Worm (Caenorhabditis elegans) whole organism, mixed stage, embryonic: ENCODE results near the gene pes-5.

Source experiments
- M03D4.4 ChIP-seq: sonication (generic microtip); optimal IDR thresholded peaks from 2 replicates; lab custom pipeline; 2017; ENCODE audit warnings: mild to moderate bottlenecking, missing genetic modification characterization, missing compliant biosample characterization
- bed-3 ChIP-seq: fragments of 200-800 bp; sonication (Bioruptor generic); optimal IDR thresholded peaks from 3 replicates; lab custom pipeline; 2018; ENCODE audit warnings: mild to moderate bottlenecking, missing genetic modification characterization, moderate library complexity, missing compliant biosample characterization
- blmp-1 ChIP-seq: fragments of 150-350 bp; optimal IDR thresholded peaks from 2 replicates; lab custom pipeline; 2014; ENCODE audit warnings: missing biosample characterization, missing genetic modification characterization
- ceh-43 ChIP-seq: fragments of 200-800 bp; sonication (Bioruptor generic); optimal IDR thresholded peaks from 2 replicates; lab custom pipeline; 2018; ENCODE audit warnings: mild to moderate bottlenecking, missing genetic modification characterization, moderate library complexity, missing compliant biosample characterization
- ces-1 ChIP-seq: fragments of 150-350 bp; optimal IDR thresholded peaks from 2 replicates; lab custom pipeline; 2014; ENCODE audit warnings: missing biosample characterization, missing genetic modification reagents, missing genetic modification characterization
- elt-1 ChIP-seq: sonication (generic microtip); optimal IDR thresholded peaks from 2 replicates; lab custom pipeline; 2017; ENCODE audit warnings: missing genetic modification characterization, mild to moderate bottlenecking, missing compliant biosample characterization, antibody characterized with exemption, moderate library complexity, borderline replicate concordance; ENCODE audit not compliant: insufficient read depth
- elt-3 ChIP-seq: fragments of 150-350 bp; optimal IDR thresholded peaks from 2 replicates; lab custom pipeline; 2014; ENCODE audit warnings: missing biosample characterization, missing genetic modification characterization
- hlh-1 ChIP-seq: fragments of 150-350 bp; optimal IDR thresholded peaks from 2 replicates; lab custom pipeline; 2014; ENCODE audit warnings: missing biosample characterization, missing genetic modification reagents, missing genetic modification characterization
- lsy-2 ChIP-seq: fragments of 150-350 bp; optimal IDR thresholded peaks from 2 replicates; lab custom pipeline; 2014; ENCODE audit warnings: missing biosample characterization, missing genetic modification characterization
- mab-5 ChIP-seq: fragments of 150-350 bp; optimal IDR thresholded peaks from 2 replicates; lab custom pipeline; 2014; ENCODE audit warnings: missing biosample characterization, missing genetic modification characterization
- mep-1 ChIP-seq: fragments of 150-350 bp; optimal IDR thresholded peaks from 2 replicates; lab custom pipeline; 2017; ENCODE audit warnings: missing biosample characterization, missing genetic modification reagents, missing genetic modification characterization, inconsistent platforms
- mls-2 ChIP-seq: sonication (generic microtip); optimal IDR thresholded peaks from 2 replicates; lab custom pipeline; 2016; ENCODE audit warnings: mild to moderate bottlenecking, missing genetic modification characterization, moderate library complexity, missing compliant biosample characterization
- nhr-2 ChIP-seq: fragments of 150-350 bp; optimal IDR thresholded peaks from 2 replicates; lab custom pipeline; 2014; ENCODE audit warnings: missing biosample characterization, missing genetic modification characterization
- nhr-76 ChIP-seq: sonication (generic microtip); optimal IDR thresholded peaks from 2 replicates; lab custom pipeline; 2017; ENCODE audit warnings: missing biosample characterization, missing genetic modification characterization
- sem-2 ChIP-seq: fragments of 200-800 bp; sonication (Bioruptor generic); optimal IDR thresholded peaks from 2 replicates; lab custom pipeline; 2018; ENCODE audit warnings: mild to moderate bottlenecking, missing genetic modification characterization, missing compliant biosample characterization
- unc-120 ChIP-seq: sonication (generic microtip); optimal IDR thresholded peaks from 2 replicates; lab custom pipeline; 2017; ENCODE audit warnings: missing genetic modification characterization, missing compliant biosample characterization; ENCODE audit not compliant: poor library complexity, severe bottlenecking
- unc-39 ChIP-seq: fragments of 150-350 bp; optimal IDR thresholded peaks from 2 replicates; lab custom pipeline; 2014; ENCODE audit warnings: missing biosample characterization, missing genetic modification characterization

Gene pes-5

DNA sequence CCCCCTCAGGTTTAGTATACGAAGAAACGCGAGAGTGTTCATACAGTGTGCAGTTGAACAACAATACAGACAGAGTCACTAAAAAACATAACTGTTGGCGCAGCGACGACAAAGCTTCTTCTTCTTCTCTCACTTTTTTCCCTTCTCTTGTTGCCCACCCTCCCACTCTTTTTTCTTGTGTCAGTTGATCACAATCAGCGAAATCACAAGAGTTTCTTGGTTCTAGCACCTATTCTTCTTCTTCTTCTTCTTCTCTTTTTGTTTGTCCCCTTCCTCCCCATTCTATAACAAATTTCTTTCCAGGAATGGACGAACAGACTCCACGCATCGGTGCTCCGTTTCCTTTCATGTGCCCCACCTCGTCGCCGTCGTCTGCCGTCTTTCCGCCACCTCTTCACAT, 39.4 kb downstream of the pes-5 start, which contains the start of gene F43G6.4:
TSS of gene F43G6.4 (plus strand) at position 301 of the 400 bp plus-strand sequence.
- no peak for TF ChIP-seq M03D4.4 (tag; lab: Kevin White, UChicago)
- no peak for TF ChIP-seq bed-3 (GFP tag; lab: Kevin White, UChicago)
- TF ChIP-seq hlh-1 (tag; lab: Kevin White, UChicago), result no peak
- no peak for TF ChIP-seq nhr-2 (tag; lab: Kevin White, UChicago)
- no peak for TF ChIP-seq unc-120 (tag; lab: Kevin White, UChicago)
- no peak for TF ChIP-seq elt-3 (tag; lab: Kevin White, UChicago)
- TF ChIP-seq lsy-2, result no peak
- TF ChIP-seq nhr-76, result no peak
- TF ChIP-seq blmp-1 (tag; lab: Kevin White, UChicago), result no peak
- no peak for TF ChIP-seq sem-2 (GFP tag; lab: Kevin White, UChicago)
- TF ChIP-seq ces-1, result no peak
- no peak for TF ChIP-seq elt-1
- no peak for TF ChIP-seq ceh-43 (GFP tag; lab: Kevin White, UChicago)
- no peak for TF ChIP-seq mep-1

DNA sequence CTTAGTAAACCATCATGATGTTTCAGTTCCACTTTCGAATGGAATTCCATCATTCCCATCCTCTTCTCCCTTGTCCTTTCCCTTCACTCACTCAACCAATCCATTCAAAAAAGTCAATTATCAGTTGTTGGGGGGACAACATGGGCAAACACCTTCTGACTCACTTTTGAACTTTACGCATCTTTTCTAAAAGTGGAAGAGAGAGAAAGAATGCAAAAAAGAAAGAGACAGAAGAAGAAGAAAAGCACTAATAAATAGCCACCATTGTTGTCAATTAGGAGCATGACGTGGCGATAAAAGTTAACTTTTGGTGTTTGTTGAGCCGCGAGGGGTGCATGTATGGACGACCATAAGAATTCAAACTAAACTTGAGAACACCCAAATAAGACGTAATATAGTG, 41.8 kb downstream of the pes-5 start:
- TF ChIP-seq mls-2 (tag; lab: Kevin White, UChicago), result no peak
- TF ChIP-seq hlh-1 (tag; lab: Kevin White, UChicago), result no peak
- TF ChIP-seq, all 35 proteins: peak for 0

DNA sequence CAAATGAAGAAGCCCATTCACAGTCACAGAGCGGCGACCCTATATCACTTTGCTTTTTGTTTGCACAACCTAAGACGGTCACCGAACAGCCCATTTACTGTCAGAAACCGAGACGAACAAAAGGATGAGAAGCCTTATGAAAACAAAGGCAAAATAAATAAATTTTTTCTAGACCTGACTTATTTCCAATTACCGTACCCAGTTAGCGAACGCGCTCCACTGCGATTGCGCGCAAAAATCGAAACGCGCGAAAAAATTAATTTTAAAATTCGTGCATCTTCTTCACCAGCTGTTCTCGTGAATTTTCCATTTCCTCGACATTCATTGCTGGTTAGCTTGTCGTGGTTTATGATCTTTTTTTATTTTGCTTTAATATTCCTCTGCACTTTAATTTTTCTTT, 47.3 kb downstream of the pes-5 start, which contains the start of gene F43G6.16:
TSS of gene F43G6.16 (minus strand) at position 141 of the 400 bp plus-strand sequence.
- TF ChIP-seq nhr-2 (tag; lab: Kevin White, UChicago), result no peak
- peak; percentile 86 for TF ChIP-seq lsy-2
- TF ChIP-seq mab-5 (tag; lab: Kevin White, UChicago), result no peak
- no peak for TF ChIP-seq unc-39
- TF ChIP-seq, all 35 proteins: peak for 1
